Fruit fly (Drosophila melanogaster) whole organism, wandering third instar larva: ENCODE measurements around the gene CG15456.

Experiments
- CG32264 ChIP-seq: fragments of 200-800 bp; sonication (Bioruptor generic); optimal IDR thresholded peaks from 2 replicates; lab custom pipeline; 2016; ENCODE audit warnings: missing biosample characterization, missing genetic modification characterization
- CG9705 ChIP-seq: fragments of 200-800 bp; sonication (Bioruptor generic); optimal IDR thresholded peaks from 2 replicates; lab custom pipeline; 2018; ENCODE audit warnings: missing biosample characterization, mild to moderate bottlenecking, missing genetic modification characterization
- CrebA ChIP-seq: fragments of 200-800 bp; sonication (Bioruptor generic); optimal IDR thresholded peaks from 2 replicates; lab custom pipeline; 2016; ENCODE audit warnings: missing biosample characterization, mild to moderate bottlenecking, missing genetic modification characterization, borderline replicate concordance
- Dfd ChIP-seq: fragments of >200 bp; optimal IDR thresholded peaks from 2 replicates; lab custom pipeline; 2017; ENCODE audit warnings: missing biosample characterization, missing genetic modification characterization
- Dif ChIP-seq: fragments of 200-275, 200-300 bp; sonication (Bioruptor generic); optimal IDR thresholded peaks from 2 replicates; lab custom pipeline; 2018; ENCODE audit warnings: missing biosample characterization, missing genetic modification characterization; ENCODE audit not compliant: partially characterized antibody
- Hnf4 ChIP-seq: fragments of 200-800 bp; sonication (Bioruptor generic); optimal IDR thresholded peaks from 2 replicates; lab custom pipeline; 2016; ENCODE audit warnings: missing biosample characterization, mild to moderate bottlenecking, missing genetic modification characterization
- Hr78 ChIP-seq: fragments of >200 bp; optimal IDR thresholded peaks from 2 replicates; lab custom pipeline; 2017; ENCODE audit warnings: missing biosample characterization, missing genetic modification characterization
- Hr83 ChIP-seq: fragments of 200-300 bp; sonication (Bioruptor generic); optimal IDR thresholded peaks from 2 replicates; lab custom pipeline; 2016; ENCODE audit warnings: missing biosample characterization, mild to moderate bottlenecking, missing genetic modification characterization, moderate library complexity; ENCODE audit not compliant: poor library complexity, severe bottlenecking
- Jra ChIP-seq: sonication (Bioruptor generic); optimal IDR thresholded peaks from 2 replicates; lab custom pipeline; 2016; ENCODE audit warnings: missing biosample characterization, missing genetic modification characterization
- Myc ChIP-seq: fragments of >200 bp; optimal IDR thresholded peaks from 2 replicates; lab custom pipeline; 2017
- N ChIP-seq: fragments of >200 bp; optimal IDR thresholded peaks from 2 replicates; lab custom pipeline; 2018; ENCODE audit warnings: missing biosample characterization, missing external identifiers, missing genetic modification characterization
- Rel ChIP-seq, 2 experiments: fragments of 200-800 bp; sonication (Bioruptor generic) in 1 of 2; optimal IDR thresholded peaks; 2 replicates in 1 of 2; 3 replicates in 1 of 2; lab custom pipeline; 2016 to 2019; ENCODE audit warnings: mild to moderate bottlenecking in 2 of 2, missing biosample characterization in 2 of 2, missing genetic modification characterization in 2 of 2, moderate library complexity in 1 of 2
- Sp1 ChIP-seq: fragments of 200-800 bp; sonication (Bioruptor generic); optimal IDR thresholded peaks from 3 replicates; lab custom pipeline; 2019; ENCODE audit warnings: missing biosample characterization, mild to moderate bottlenecking, missing genetic modification characterization, moderate library complexity
- Vsx2 ChIP-seq: fragments of 200-300, 225-300 bp; sonication (Bioruptor generic); optimal IDR thresholded peaks from 2 replicates; lab custom pipeline; 2018; ENCODE audit warnings: missing biosample characterization, missing genetic modification characterization; ENCODE audit not compliant: partially characterized antibody
- br ChIP-seq: fragments of 200-800 bp; sonication (Bioruptor generic); optimal IDR thresholded peaks from 2 replicates; lab custom pipeline; 2016; ENCODE audit warnings: missing biosample characterization, missing genetic modification characterization
- dl ChIP-seq, 2 experiments: fragments of 175-275, 200-275 bp in 1 of 2; fragments of 200-275 bp in 1 of 2; sonication (Bioruptor generic); optimal IDR thresholded peaks; lab custom pipeline; 2018; ENCODE audit warnings: mild to moderate bottlenecking in 2 of 2, missing biosample characterization in 2 of 2, missing genetic modification characterization in 2 of 2, moderate library complexity in 2 of 2; ENCODE audit not compliant: partially characterized antibody in 2 of 2, insufficient read depth in 1 of 2
- dmrt93B ChIP-seq: fragments of 200-800 bp; sonication (Bioruptor generic); optimal IDR thresholded peaks from 2 replicates; lab custom pipeline; 2018; ENCODE audit warnings: missing biosample characterization, mild to moderate bottlenecking, missing genetic modification characterization
- dsf ChIP-seq: sonication (Bioruptor generic); optimal IDR thresholded peaks from 2 replicates; lab custom pipeline; 2016; ENCODE audit warnings: missing biosample characterization, missing genetic modification characterization, borderline replicate concordance
- foxo ChIP-seq, 2 experiments: fragments of 200-800 bp; sonication (Bioruptor generic); optimal IDR thresholded peaks; 2 replicates in 1 of 2; 3 replicates in 1 of 2; lab custom pipeline; 2016 to 2017; ENCODE audit warnings: missing biosample characterization in 2 of 2, missing genetic modification characterization in 2 of 2
- h ChIP-seq: fragments of 200-800 bp; sonication (Bioruptor generic); optimal IDR thresholded peaks from 3 replicates; lab custom pipeline; 2016; ENCODE audit warnings: missing biosample characterization, mild to moderate bottlenecking, missing genetic modification characterization
- jim ChIP-seq: fragments of 175-275, 200-325 bp; sonication (Bioruptor generic); optimal IDR thresholded peaks from 2 replicates; lab custom pipeline; 2016; ENCODE audit warnings: missing biosample characterization, mild to moderate bottlenecking, missing genetic modification characterization
- lola ChIP-seq: fragments of >200 bp; optimal IDR thresholded peaks from 2 replicates; lab custom pipeline; 2017; ENCODE audit warnings: missing biosample characterization, missing genetic modification characterization
- rgr ChIP-seq: fragments of 200-800 bp; sonication (Bioruptor generic); optimal IDR thresholded peaks from 3 replicates; lab custom pipeline; 2016; ENCODE audit warnings: missing biosample characterization, mild to moderate bottlenecking, missing genetic modification characterization
- sv ChIP-seq: fragments of 200-800 bp; sonication (Bioruptor generic); optimal IDR thresholded peaks from 3 replicates; lab custom pipeline; 2016; ENCODE audit warnings: missing biosample characterization, missing genetic modification characterization
- tai ChIP-seq: sonication (Bioruptor generic); optimal IDR thresholded peaks from 2 replicates; lab custom pipeline; 2016; ENCODE audit warnings: missing biosample characterization, missing genetic modification characterization
- usp ChIP-seq: fragments of >200 bp; optimal IDR thresholded peaks from 2 replicates; lab custom pipeline; 2017; ENCODE audit warnings: missing biosample characterization, missing genetic modification characterization

The CG15456 gene

dm6 chrX:20426818-20427217, at the start of gene CG15456:
TSS of gene CG15456 (minus strand) at chrX:20427042.
- TF ChIP-seq Hnf4 (GFP tag; lab: Kevin White, UChicago), result no peak
- no peak for TF ChIP-seq Dfd (GFP tag; lab: Kevin White, UChicago)
- no peak for TF ChIP-seq Jra
- peak; percentile 49 for TF ChIP-seq rgr (GFP tag; lab: Kevin White, UChicago)
- TF ChIP-seq sv, result no peak

dm6 chrX:20470701-20471100, 43.9 kb upstream of the CG15456 start:
- no peak for TF ChIP-seq dl (GFP tag; optimal IDR thresholded peaks at IDR 0.05; lab: Kevin White, UChicago; ENCODE audit: insufficient read depth in 1 of 2, partially characterized antibody in 2 of 2)
- no peak for TF ChIP-seq dmrt93B (GFP tag; lab: Kevin White, UChicago)
- no peak for TF ChIP-seq Hr78 (GFP tag; lab: Kevin White, UChicago)
- no peak for TF ChIP-seq usp (GFP tag; lab: Kevin White, UChicago)
- no peak for TF ChIP-seq Sp1
- no peak for TF ChIP-seq lola (GFP tag; lab: Kevin White, UChicago)
- no peak for TF ChIP-seq CG32264 (GFP tag; lab: Kevin White, UChicago)
- no peak for TF ChIP-seq rgr (GFP tag; lab: Kevin White, UChicago)
- TF ChIP-seq Dif (GFP tag; lab: Kevin White, UChicago), result no peak
- no peak for TF ChIP-seq h (GFP tag; lab: Kevin White, UChicago)

dm6 chrX:20468192-20468591, 41.4 kb upstream of the CG15456 start:
- TF ChIP-seq lola (GFP tag; lab: Kevin White, UChicago) (no peak), Sp1 (no peak), dsf (no peak)

- TF ChIP-seq CG9705 (GFP tag; lab: Kevin White, UChicago), result no peak
- no peak for TF ChIP-seq br
- TF ChIP-seq Dfd (GFP tag; lab: Kevin White, UChicago), result no peak
- no peak for TF ChIP-seq Sp1
- no peak for TF ChIP-seq Hr83 (GFP tag; lab: Kevin White, UChicago)
- TF ChIP-seq CrebA (GFP tag; lab: Kevin White, UChicago), result no peak
- no peak for TF ChIP-seq sv
- no peak for TF ChIP-seq Hnf4 (GFP tag; lab: Kevin White, UChicago)
- no peak for TF ChIP-seq jim
- TF ChIP-seq dl (GFP tag; optimal IDR thresholded peaks at IDR 0.05; lab: Kevin White, UChicago; ENCODE audit: insufficient read depth in 1 of 2, partially characterized antibody in 2 of 2), result no peak
- no peak for TF ChIP-seq Hr78 (GFP tag; lab: Kevin White, UChicago)
- TF ChIP-seq Vsx2 (GFP tag; lab: Kevin White, UChicago), result no peak
Measured at dm6 chrX:20467155-20467554, 40.3 kb upstream of the CG15456 start, which contains the start of gene GstT3. TSS of gene GstT3 (plus strand) at chrX:20467455.

- TF ChIP-seq tai (GFP tag; lab: Kevin White, UChicago), result no peak
- no peak for TF ChIP-seq dl (GFP tag; optimal IDR thresholded peaks at IDR 0.05; lab: Kevin White, UChicago; ENCODE audit: insufficient read depth in 1 of 2, partially characterized antibody in 2 of 2)
- TF ChIP-seq CG9705 (GFP tag; lab: Kevin White, UChicago), result no peak
- no peak for TF ChIP-seq Dif (GFP tag; lab: Kevin White, UChicago)
- TF ChIP-seq Hr83 (GFP tag; lab: Kevin White, UChicago), result no peak
- no peak for TF ChIP-seq N (GFP tag; lab: Kevin White, UChicago)
- TF ChIP-seq Rel (GFP tag; optimal IDR thresholded peaks at IDR 0.05; lab: Kevin White, UChicago), result no peak
- no peak for TF ChIP-seq Rel (tag; optimal IDR thresholded peaks at IDR 0.05; lab: Kevin White, UChicago)
- TF ChIP-seq dsf, result no peak
- no peak for TF ChIP-seq rgr (GFP tag; lab: Kevin White, UChicago)
- no peak for TF ChIP-seq CrebA (GFP tag; lab: Kevin White, UChicago)
- TF ChIP-seq dmrt93B (GFP tag; lab: Kevin White, UChicago), result no peak
- TF ChIP-seq Vsx2 (GFP tag; lab: Kevin White, UChicago), result no peak
Measured at dm6 chrX:20466382-20466928, 39.6 kb upstream of the CG15456 start.

dm6 chrX:20448828-20449427, 22.1 kb upstream of the CG15456 start, which contains the start of gene tbc:
TSS of gene tbc (plus strand) at chrX:20449331.
- TF ChIP-seq Myc (lab: Kevin White, UChicago) (peak; percentile 51), foxo (GFP tag; optimal IDR thresholded peaks at IDR 0.05; lab: Kevin White, UChicago) (no peak)
